Fruit fly (Drosophila melanogaster): ENCODE results near the gene hzg.

hzg gene

DNA sequence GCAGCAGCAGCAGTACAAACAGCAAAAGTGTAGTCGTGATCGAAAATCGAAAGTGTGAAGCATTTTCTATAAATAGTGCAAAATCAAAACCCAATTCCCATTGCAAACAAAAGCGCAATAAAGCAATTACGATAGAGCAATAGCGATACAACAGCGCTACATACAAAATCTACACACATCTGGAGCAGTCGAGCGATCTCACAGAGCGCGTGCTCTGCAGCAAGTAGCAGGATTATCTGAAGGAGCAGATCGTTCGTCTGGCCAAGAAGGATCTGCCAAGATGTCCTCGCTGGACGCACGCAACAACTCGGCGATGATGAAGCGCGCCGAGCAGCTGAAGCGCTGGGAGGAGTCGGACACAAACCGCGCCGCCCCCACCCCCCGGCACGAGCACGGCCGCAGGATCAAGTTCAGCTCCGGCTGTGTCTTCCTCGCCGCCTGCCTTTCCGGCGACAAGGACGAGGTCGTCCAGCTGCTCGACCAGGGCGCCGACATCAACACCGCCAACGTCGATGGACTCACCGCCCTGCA lies 48.6 kb upstream of the hzg start:
- peak; percentile 86 for TF ChIP-seq Dfd (GFP tag; optimal IDR thresholded peaks at IDR 0.05)
- no peak for TF ChIP-seq Sp1 (GFP tag; optimal IDR thresholded peaks at IDR 0.05)

- TF ChIP-seq HLH106 (tag; optimal IDR thresholded peaks at IDR 0.05): no peak
- no peak for TF ChIP-seq dsf (GFP tag; optimal IDR thresholded peaks at IDR 0.05; ENCODE audit: borderline replicate concordance)
- TF ChIP-seq foxo (GFP tag; optimal IDR thresholded peaks at IDR 0.05): peak in 1 of 2 experiments; percentile 8
- no peak for TF ChIP-seq sage (GFP tag; optimal IDR thresholded peaks at IDR 0.05)
- TF ChIP-seq Mio (GFP tag; optimal IDR thresholded peaks at IDR 0.05): no peak
- TF ChIP-seq GATAd (GFP tag; optimal IDR thresholded peaks at IDR 0.05): no peak
- TF ChIP-seq Abd-B (GFP tag; optimal IDR thresholded peaks at IDR 0.05): peak; percentile 84
- peak; percentile 15 for TF ChIP-seq psq (GFP tag; optimal IDR thresholded peaks at IDR 0.05)
- TF ChIP-seq Hnf4 (GFP tag; optimal IDR thresholded peaks at IDR 0.05): peak; percentile 5
- TF ChIP-seq Myc (optimal IDR thresholded peaks at IDR 0.05): no peak
- peak; percentile 1 for TF ChIP-seq fru (GFP tag; optimal IDR thresholded peaks at IDR 0.05)
- TF ChIP-seq dl (GFP tag; optimal IDR thresholded peaks at IDR 0.05; ENCODE audit: insufficient read depth in 1 of 2, partially characterized antibody in 2 of 2): peak; percentile 24 to 55
- peak; percentile 4 for TF ChIP-seq Hr83 (GFP tag; optimal IDR thresholded peaks at IDR 0.05; ENCODE audit: poor library complexity, severe bottlenecking)
- TF ChIP-seq CrebA (GFP tag; optimal IDR thresholded peaks at IDR 0.05; ENCODE audit: borderline replicate concordance): peak; percentile 30
- no peak for TF ChIP-seq lola (GFP tag; optimal IDR thresholded peaks at IDR 0.05)
- TF ChIP-seq br (GFP tag; optimal IDR thresholded peaks at IDR 0.05): no peak
- TF ChIP-seq tai (GFP tag; optimal IDR thresholded peaks at IDR 0.05): no peak
- TF ChIP-seq pan (optimal IDR thresholded peaks at IDR 0.05): peak; percentile 82
- TF ChIP-seq brk (GFP tag; optimal IDR thresholded peaks at IDR 0.05): no peak
- peak; percentile 99 for TF ChIP-seq Dfd (GFP tag; optimal IDR thresholded peaks at IDR 0.05)
- peak; percentile 41 for TF ChIP-seq h (GFP tag; optimal IDR thresholded peaks at IDR 0.05)
- TF ChIP-seq Dif (GFP tag; optimal IDR thresholded peaks at IDR 0.05; ENCODE audit: partially characterized antibody): peak; percentile 58
- no peak for TF ChIP-seq Jra (GFP tag; optimal IDR thresholded peaks at IDR 0.05)
- no peak for TF ChIP-seq Vsx2 (GFP tag; optimal IDR thresholded peaks at IDR 0.05; ENCODE audit: partially characterized antibody)
- no peak for TF ChIP-seq woc (GFP tag; optimal IDR thresholded peaks at IDR 0.05)
- TF ChIP-seq Rel (GFP tag; optimal IDR thresholded peaks at IDR 0.05): peak; percentile 14
- TF ChIP-seq Rel (tag; optimal IDR thresholded peaks at IDR 0.05): peak; percentile 18
- TF ChIP-seq CG32264 (GFP tag; optimal IDR thresholded peaks at IDR 0.05): no peak
- TF ChIP-seq ey (GFP tag; optimal IDR thresholded peaks at IDR 0.05): no peak
- TF ChIP-seq rgr (GFP tag; optimal IDR thresholded peaks at IDR 0.05): peak; percentile 13
- TF ChIP-seq CG9705 (GFP tag; optimal IDR thresholded peaks at IDR 0.05): no peak
- TF ChIP-seq N (GFP tag; optimal IDR thresholded peaks at IDR 0.05): peak; percentile 100
- TF ChIP-seq Hr78 (GFP tag; optimal IDR thresholded peaks at IDR 0.05): peak; percentile 39
- TF ChIP-seq sv (GFP tag; optimal IDR thresholded peaks at IDR 0.05): no peak
These were observed 47.8 kb upstream of the hzg start for dm6 chr3L:16052145-16053025.

DNA sequence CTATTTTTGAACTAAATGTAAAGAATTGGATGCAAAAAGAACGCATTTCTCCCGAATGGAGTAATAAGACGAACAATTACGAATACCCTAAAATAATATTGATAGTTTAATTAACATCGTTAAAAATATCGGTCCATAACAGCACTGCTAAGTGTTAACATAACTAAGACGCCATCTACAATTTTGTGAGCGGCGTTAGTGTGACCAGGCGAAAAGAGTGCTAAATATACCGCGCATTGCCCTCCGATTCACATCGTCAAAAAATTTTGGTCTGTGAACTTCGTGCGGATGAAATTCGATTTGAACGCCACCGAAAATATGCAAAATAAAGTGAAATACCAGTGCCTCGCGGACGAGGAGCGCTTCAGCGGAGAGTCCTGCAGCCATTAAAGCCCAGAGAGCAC lies 47.2 kb upstream of the hzg start, which contains the start of gene Mbs:
Gene Mbs, plus strand, starts transcription at position 241 of the 404 bp plus-strand sequence.
- peak; percentile 37 for TF ChIP-seq brk (GFP tag; optimal IDR thresholded peaks at IDR 0.05)
- TF ChIP-seq Rel (GFP tag; optimal IDR thresholded peaks at IDR 0.05): no peak
- peak; percentile 57 for TF ChIP-seq Rel (tag; optimal IDR thresholded peaks at IDR 0.05)
- no peak for TF ChIP-seq Dif (GFP tag; optimal IDR thresholded peaks at IDR 0.05; ENCODE audit: partially characterized antibody)
- TF ChIP-seq h (GFP tag; optimal IDR thresholded peaks at IDR 0.05): no peak
- TF ChIP-seq Abd-B (GFP tag; optimal IDR thresholded peaks at IDR 0.05): no peak
- TF ChIP-seq usp (GFP tag; optimal IDR thresholded peaks at IDR 0.05): no peak
- no peak for TF ChIP-seq lola (GFP tag; optimal IDR thresholded peaks at IDR 0.05)
- peak; percentile 50 for TF ChIP-seq Vsx2 (GFP tag; optimal IDR thresholded peaks at IDR 0.05; ENCODE audit: partially characterized antibody)
- TF ChIP-seq dmrt93B (GFP tag; optimal IDR thresholded peaks at IDR 0.05): no peak
- TF ChIP-seq Mio (GFP tag; optimal IDR thresholded peaks at IDR 0.05): no peak
- TF ChIP-seq foxo (GFP tag; optimal IDR thresholded peaks at IDR 0.05): no peak
- no peak for TF ChIP-seq rgr (GFP tag; optimal IDR thresholded peaks at IDR 0.05)
- no peak for TF ChIP-seq jim (GFP tag; optimal IDR thresholded peaks at IDR 0.05)
- no peak for TF ChIP-seq CrebA (GFP tag; optimal IDR thresholded peaks at IDR 0.05; ENCODE audit: borderline replicate concordance)
- no peak for TF ChIP-seq psq (GFP tag; optimal IDR thresholded peaks at IDR 0.05)
- no peak for TF ChIP-seq pan (optimal IDR thresholded peaks at IDR 0.05)
- no peak for TF ChIP-seq Hr78 (GFP tag; optimal IDR thresholded peaks at IDR 0.05)
- no peak for TF ChIP-seq GATAd (GFP tag; optimal IDR thresholded peaks at IDR 0.05)
- TF ChIP-seq woc (GFP tag; optimal IDR thresholded peaks at IDR 0.05): peak; percentile 42
- TF ChIP-seq sv (GFP tag; optimal IDR thresholded peaks at IDR 0.05): no peak
- no peak for TF ChIP-seq Myc (optimal IDR thresholded peaks at IDR 0.05)
- no peak for TF ChIP-seq Dfd (GFP tag; optimal IDR thresholded peaks at IDR 0.05)
- TF ChIP-seq dl (GFP tag; optimal IDR thresholded peaks at IDR 0.05; ENCODE audit: insufficient read depth in 1 of 2, partially characterized antibody in 2 of 2): no peak
- TF ChIP-seq HLH106 (tag; optimal IDR thresholded peaks at IDR 0.05): peak; percentile 24
- TF ChIP-seq br (GFP tag; optimal IDR thresholded peaks at IDR 0.05): no peak
- TF ChIP-seq OdsH (GFP tag; optimal IDR thresholded peaks at IDR 0.05): no peak
- TF ChIP-seq dsf (GFP tag; optimal IDR thresholded peaks at IDR 0.05; ENCODE audit: borderline replicate concordance): no peak
- TF ChIP-seq N (GFP tag; optimal IDR thresholded peaks at IDR 0.05): no peak
- no peak for TF ChIP-seq sage (GFP tag; optimal IDR thresholded peaks at IDR 0.05)
- peak; percentile 52 for TF ChIP-seq Sp1 (GFP tag; optimal IDR thresholded peaks at IDR 0.05)
- no peak for TF ChIP-seq ey (GFP tag; optimal IDR thresholded peaks at IDR 0.05)
- no peak for TF ChIP-seq CG32264 (GFP tag; optimal IDR thresholded peaks at IDR 0.05)
- peak; percentile 42 for TF ChIP-seq Hnf4 (GFP tag; optimal IDR thresholded peaks at IDR 0.05)
- TF ChIP-seq Hr83 (GFP tag; optimal IDR thresholded peaks at IDR 0.05; ENCODE audit: poor library complexity, severe bottlenecking): no peak
- no peak for TF ChIP-seq CG9705 (GFP tag; optimal IDR thresholded peaks at IDR 0.05)
- TF ChIP-seq Jra (GFP tag; optimal IDR thresholded peaks at IDR 0.05): no peak

Measured in whole organism, wandering third instar larva.